Worm (Caenorhabditis elegans) whole organism, mixed stage, embryonic: ENCODE data around the gene F21A3.11.

Experiments used
- M03D4.4 ChIP-seq: sonication (generic microtip); optimal IDR thresholded peaks from 2 replicates; lab custom pipeline; 2017; ENCODE audit warnings: mild to moderate bottlenecking, missing genetic modification characterization, missing compliant biosample characterization
- bed-3 ChIP-seq: fragments of 200-800 bp; sonication (Bioruptor generic); optimal IDR thresholded peaks from 3 replicates; lab custom pipeline; 2018; ENCODE audit warnings: mild to moderate bottlenecking, missing genetic modification characterization, moderate library complexity, missing compliant biosample characterization
- blmp-1 ChIP-seq: fragments of 150-350 bp; optimal IDR thresholded peaks from 2 replicates; lab custom pipeline; 2014; ENCODE audit warnings: missing biosample characterization, missing genetic modification characterization
- ceh-43 ChIP-seq: fragments of 200-800 bp; sonication (Bioruptor generic); optimal IDR thresholded peaks from 2 replicates; lab custom pipeline; 2018; ENCODE audit warnings: mild to moderate bottlenecking, missing genetic modification characterization, moderate library complexity, missing compliant biosample characterization
- ceh-83 ChIP-seq: fragments of 200-800 bp; sonication (Bioruptor generic); optimal IDR thresholded peaks from 2 replicates; lab custom pipeline; 2018; ENCODE audit warnings: mild to moderate bottlenecking, missing genetic modification characterization, missing compliant biosample characterization
- ces-1 ChIP-seq: fragments of 150-350 bp; optimal IDR thresholded peaks from 2 replicates; lab custom pipeline; 2014; ENCODE audit warnings: missing biosample characterization, missing genetic modification reagents, missing genetic modification characterization
- cnd-1 ChIP-seq: fragments of 200-800 bp; sonication (Bioruptor generic); optimal IDR thresholded peaks from 2 replicates; lab custom pipeline; 2018; ENCODE audit warnings: mild to moderate bottlenecking, missing genetic modification characterization, missing compliant biosample characterization
- elt-1 ChIP-seq: sonication (generic microtip); optimal IDR thresholded peaks from 2 replicates; lab custom pipeline; 2017; ENCODE audit warnings: missing genetic modification characterization, mild to moderate bottlenecking, missing compliant biosample characterization, antibody characterized with exemption, moderate library complexity, borderline replicate concordance; ENCODE audit not compliant: insufficient read depth
- elt-3 ChIP-seq: fragments of 150-350 bp; optimal IDR thresholded peaks from 2 replicates; lab custom pipeline; 2014; ENCODE audit warnings: missing biosample characterization, missing genetic modification characterization
- flh-1 ChIP-seq: fragments of 200-800 bp; sonication (Bioruptor generic); optimal IDR thresholded peaks from 2 replicates; lab custom pipeline; 2018; ENCODE audit warnings: mild to moderate bottlenecking, missing genetic modification characterization, moderate library complexity, missing compliant biosample characterization
- ham-2 ChIP-seq: fragments of 200-800 bp; sonication (Bioruptor generic); optimal IDR thresholded peaks from 2 replicates; lab custom pipeline; 2018; ENCODE audit warnings: mild to moderate bottlenecking, missing genetic modification characterization, missing compliant biosample characterization
- hlh-1 ChIP-seq: fragments of 150-350 bp; optimal IDR thresholded peaks from 2 replicates; lab custom pipeline; 2014; ENCODE audit warnings: missing biosample characterization, missing genetic modification reagents, missing genetic modification characterization
- lsy-2 ChIP-seq: fragments of 150-350 bp; optimal IDR thresholded peaks from 2 replicates; lab custom pipeline; 2014; ENCODE audit warnings: missing biosample characterization, missing genetic modification characterization
- mep-1 ChIP-seq: fragments of 150-350 bp; optimal IDR thresholded peaks from 2 replicates; lab custom pipeline; 2017; ENCODE audit warnings: missing biosample characterization, missing genetic modification reagents, missing genetic modification characterization, inconsistent platforms
- mls-2 ChIP-seq: sonication (generic microtip); optimal IDR thresholded peaks from 2 replicates; lab custom pipeline; 2016; ENCODE audit warnings: mild to moderate bottlenecking, missing genetic modification characterization, moderate library complexity, missing compliant biosample characterization
- nhr-12 ChIP-seq: fragments of 150-350 bp; optimal IDR thresholded peaks from 2 replicates; lab custom pipeline; 2014; ENCODE audit warnings: missing biosample characterization, missing genetic modification characterization
- nhr-2 ChIP-seq: fragments of 150-350 bp; optimal IDR thresholded peaks from 2 replicates; lab custom pipeline; 2014; ENCODE audit warnings: missing biosample characterization, missing genetic modification characterization
- nhr-237 ChIP-seq: fragments of 150-350 bp; optimal IDR thresholded peaks from 2 replicates; lab custom pipeline; 2014; ENCODE audit warnings: missing biosample characterization, missing genetic modification characterization
- nhr-76 ChIP-seq: sonication (generic microtip); optimal IDR thresholded peaks from 2 replicates; lab custom pipeline; 2017; ENCODE audit warnings: missing biosample characterization, missing genetic modification characterization
- pha-4 ChIP-seq: fragments of 150-350 bp; optimal IDR thresholded peaks from 2 replicates; lab custom pipeline; 2018; ENCODE audit warnings: missing biosample characterization, missing genetic modification reagents, missing genetic modification characterization
- sem-2 ChIP-seq: fragments of 200-800 bp; sonication (Bioruptor generic); optimal IDR thresholded peaks from 2 replicates; lab custom pipeline; 2018; ENCODE audit warnings: mild to moderate bottlenecking, missing genetic modification characterization, missing compliant biosample characterization
- snpc-4 ChIP-seq: fragments of 150-350 bp; optimal IDR thresholded peaks from 2 replicates; lab custom pipeline; 2014; ENCODE audit warnings: missing biosample characterization, missing genetic modification characterization
- sptf-1 ChIP-seq: sonication (generic microtip); optimal IDR thresholded peaks from 2 replicates; lab custom pipeline; 2017; ENCODE audit warnings: mild to moderate bottlenecking, missing genetic modification characterization, moderate library complexity, missing compliant biosample characterization
- tbx-8 ChIP-seq: fragments of 200-800 bp; sonication (Bioruptor generic); optimal IDR thresholded peaks from 2 replicates; lab custom pipeline; 2018; ENCODE audit warnings: mild to moderate bottlenecking, missing genetic modification characterization, moderate library complexity, missing compliant biosample characterization
- unc-120 ChIP-seq: sonication (generic microtip); optimal IDR thresholded peaks from 2 replicates; lab custom pipeline; 2017; ENCODE audit warnings: missing genetic modification characterization, missing compliant biosample characterization; ENCODE audit not compliant: poor library complexity, severe bottlenecking
- unc-39 ChIP-seq: fragments of 150-350 bp; optimal IDR thresholded peaks from 2 replicates; lab custom pipeline; 2014; ENCODE audit warnings: missing biosample characterization, missing genetic modification characterization
- unc-62 ChIP-seq: fragments of 150-350 bp; optimal IDR thresholded peaks from 2 replicates; lab custom pipeline; 2014; ENCODE audit warnings: missing biosample characterization, missing genetic modification reagents, missing genetic modification characterization

F21A3.11 gene

DNA sequence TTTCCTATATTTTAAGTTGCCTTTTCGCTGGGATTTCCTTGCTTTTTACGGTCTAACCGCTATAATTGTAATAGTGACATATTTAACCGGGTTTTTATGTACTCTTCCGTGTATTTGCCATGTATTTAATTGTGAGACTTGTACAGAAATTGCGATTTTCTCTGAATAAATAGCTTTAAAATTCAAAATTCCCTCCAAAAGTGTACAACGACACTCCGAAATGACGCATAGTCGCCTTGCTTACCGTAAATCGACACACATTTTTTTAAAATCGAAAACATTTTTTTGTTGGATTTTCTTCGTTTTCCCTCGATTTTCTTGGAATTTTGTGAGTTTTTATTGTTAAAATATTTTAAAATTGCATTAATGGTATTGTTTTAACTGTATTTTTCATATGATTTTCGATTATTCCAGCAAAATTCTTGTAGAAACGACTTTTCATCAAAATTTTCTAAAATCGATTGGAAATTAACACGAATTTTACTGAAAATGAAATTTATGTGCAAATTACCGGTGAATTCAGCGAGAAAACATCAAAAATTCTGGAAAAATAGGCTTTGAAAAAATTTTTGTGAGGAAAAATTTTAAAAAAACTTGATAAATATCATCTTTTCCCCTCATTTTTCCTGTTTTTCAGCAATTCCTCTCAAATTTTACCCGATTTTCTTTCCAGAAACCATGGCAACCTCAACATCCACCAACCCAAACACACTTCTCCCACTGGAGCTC is 36.9 kb upstream of the F21A3.11 start, which contains the start of gene lsm-5:
lsm-5 (plus strand) TSS at position 679 of the 729 bp plus-strand sequence.
- TF ChIP-seq pha-4 (tag; lab: Kevin White, UChicago) = no peak
- TF ChIP-seq mep-1 (tag; lab: Kevin White, UChicago) = peak; percentile 34

- TF ChIP-seq blmp-1 (tag; lab: Kevin White, UChicago) (no peak), unc-62 (no peak), mep-1 (tag; lab: Kevin White, UChicago) (no peak), nhr-76 (tag; lab: Kevin White, UChicago) (no peak), tbx-8 (GFP tag; lab: Kevin White, UChicago) (no peak), flh-1 (GFP tag; lab: Kevin White, UChicago) (no peak), unc-120 (no peak), sptf-1 (tag; lab: Kevin White, UChicago) (no peak), ceh-83 (no peak)
These were observed 35.4 kb upstream of the F21A3.11 start for ce11 chrV:15568381-15568780.

DNA sequence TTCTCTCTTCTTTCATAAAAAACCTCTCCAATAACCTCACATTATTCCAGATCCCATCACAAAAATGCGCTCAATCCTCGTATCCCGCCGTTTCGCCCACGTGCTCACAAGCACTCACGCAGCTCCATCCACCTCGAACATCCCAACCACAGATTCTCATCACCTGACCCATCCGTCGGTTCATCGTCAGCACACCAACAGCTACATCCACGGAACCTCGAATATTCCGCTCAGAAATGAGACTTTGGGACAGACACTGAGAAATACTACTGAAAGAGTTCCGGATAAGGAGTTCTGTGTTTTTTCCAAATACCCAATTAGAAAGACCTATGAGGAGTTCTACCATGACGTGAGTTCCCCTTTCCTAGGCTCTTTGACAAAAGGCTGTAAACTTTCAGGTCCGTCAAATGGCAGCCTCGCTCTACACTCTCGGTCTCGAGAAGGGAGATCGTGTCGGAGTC is 34.4 kb upstream of the F21A3.11 start, which contains the start of gene acs-2:
acs-2 (plus strand) TSS at position 51 of the 461 bp plus-strand sequence.
- TF ChIP-seq elt-3 (tag; lab: Kevin White, UChicago) (no peak), unc-120 (no peak), unc-39 (tag; lab: Kevin White, UChicago) (no peak), elt-1 (tag; lab: Kevin White, UChicago) (no peak), ces-1 (GFP tag; lab: Kevin White, UChicago) (no peak), nhr-12 (tag; lab: Kevin White, UChicago) (no peak), nhr-2 (tag; lab: Kevin White, UChicago) (no peak), lsy-2 (tag; lab: Kevin White, UChicago) (no peak), sem-2 (no peak), cnd-1 (tag; lab: Kevin White, UChicago) (no peak), bed-3 (GFP tag; lab: Kevin White, UChicago) (no peak), sptf-1 (tag; lab: Kevin White, UChicago) (no peak), nhr-76 (tag; lab: Kevin White, UChicago) (no peak), unc-62 (no peak), blmp-1 (tag; lab: Kevin White, UChicago) (no peak), mls-2 (no peak)

ce11 chrV:15566511-15567178 is 33.6 kb upstream of the F21A3.11 start:
- TF ChIP-seq hlh-1 (tag; lab: Kevin White, UChicago) = peak; percentile 12
- TF ChIP-seq nhr-237 = no peak

ce11 chrV:15563985-15564384 is 31.0 kb upstream of the F21A3.11 start:
- peak; percentile 54 for TF ChIP-seq hlh-1 (tag; lab: Kevin White, UChicago)
- no peak for TF ChIP-seq ceh-43 (GFP tag; lab: Kevin White, UChicago)
- no peak for TF ChIP-seq snpc-4 (tag; lab: Kevin White, UChicago)
- TF ChIP-seq blmp-1 (tag; lab: Kevin White, UChicago) = no peak
- TF ChIP-seq nhr-12 (tag; lab: Kevin White, UChicago) = no peak
- TF ChIP-seq, all 35 proteins: peak for 1

- TF ChIP-seq elt-3 (tag; lab: Kevin White, UChicago) = no peak
- no peak for TF ChIP-seq unc-62
- TF ChIP-seq bed-3 (GFP tag; lab: Kevin White, UChicago) = no peak
- TF ChIP-seq ham-2 (GFP tag; lab: Kevin White, UChicago) = no peak
- no peak for TF ChIP-seq sptf-1 (tag; lab: Kevin White, UChicago)
- TF ChIP-seq M03D4.4 (tag; lab: Kevin White, UChicago) = no peak
- no peak for TF ChIP-seq blmp-1 (tag; lab: Kevin White, UChicago)
- no peak for TF ChIP-seq sem-2
- no peak for TF ChIP-seq pha-4 (tag; lab: Kevin White, UChicago)
These were observed 30.5 kb upstream of the F21A3.11 start for ce11 chrV:15563477-15563876.
